Worm (Caenorhabditis elegans) whole organism, mixed stage, embryonic: ENCODE results near the gene ipla-6.
"Not testable (repeated sequence)": the region's sequence is repeated elsewhere in the genome, so short reads cannot be mapped to it uniquely, and the experiment has no call there.

Experiments used
- M03D4.4 ChIP-seq: sonication (generic microtip); optimal IDR thresholded peaks from 2 replicates; lab custom pipeline; 2017; ENCODE audit warnings: mild to moderate bottlenecking, missing genetic modification characterization, missing compliant biosample characterization
- bed-3 ChIP-seq: fragments of 200-800 bp; sonication (Bioruptor generic); optimal IDR thresholded peaks from 3 replicates; lab custom pipeline; 2018; ENCODE audit warnings: mild to moderate bottlenecking, missing genetic modification characterization, moderate library complexity, missing compliant biosample characterization
- blmp-1 ChIP-seq: fragments of 150-350 bp; optimal IDR thresholded peaks from 2 replicates; lab custom pipeline; 2014; ENCODE audit warnings: missing biosample characterization, missing genetic modification characterization
- ceh-39 ChIP-seq: fragments of 150-350 bp; optimal IDR thresholded peaks from 2 replicates; lab custom pipeline; 2014; ENCODE audit warnings: missing biosample characterization, missing genetic modification characterization
- ceh-43 ChIP-seq: fragments of 200-800 bp; sonication (Bioruptor generic); optimal IDR thresholded peaks from 2 replicates; lab custom pipeline; 2018; ENCODE audit warnings: mild to moderate bottlenecking, missing genetic modification characterization, moderate library complexity, missing compliant biosample characterization
- ceh-83 ChIP-seq: fragments of 200-800 bp; sonication (Bioruptor generic); optimal IDR thresholded peaks from 2 replicates; lab custom pipeline; 2018; ENCODE audit warnings: mild to moderate bottlenecking, missing genetic modification characterization, missing compliant biosample characterization
- ces-1 ChIP-seq: fragments of 150-350 bp; optimal IDR thresholded peaks from 2 replicates; lab custom pipeline; 2014; ENCODE audit warnings: missing biosample characterization, missing genetic modification reagents, missing genetic modification characterization
- drap-1 ChIP-seq: fragments of 200-800 bp; sonication (Bioruptor generic); optimal IDR thresholded peaks from 3 replicates; lab custom pipeline; 2018; ENCODE audit warnings: mild to moderate bottlenecking, missing genetic modification characterization, missing compliant biosample characterization
- elt-1 ChIP-seq: sonication (generic microtip); optimal IDR thresholded peaks from 2 replicates; lab custom pipeline; 2017; ENCODE audit warnings: missing genetic modification characterization, mild to moderate bottlenecking, missing compliant biosample characterization, antibody characterized with exemption, moderate library complexity, borderline replicate concordance; ENCODE audit not compliant: insufficient read depth
- elt-3 ChIP-seq: fragments of 150-350 bp; optimal IDR thresholded peaks from 2 replicates; lab custom pipeline; 2014; ENCODE audit warnings: missing biosample characterization, missing genetic modification characterization
- flh-1 ChIP-seq: fragments of 200-800 bp; sonication (Bioruptor generic); optimal IDR thresholded peaks from 2 replicates; lab custom pipeline; 2018; ENCODE audit warnings: mild to moderate bottlenecking, missing genetic modification characterization, moderate library complexity, missing compliant biosample characterization
- ham-2 ChIP-seq: fragments of 200-800 bp; sonication (Bioruptor generic); optimal IDR thresholded peaks from 2 replicates; lab custom pipeline; 2018; ENCODE audit warnings: mild to moderate bottlenecking, missing genetic modification characterization, missing compliant biosample characterization
- hlh-1 ChIP-seq: fragments of 150-350 bp; optimal IDR thresholded peaks from 2 replicates; lab custom pipeline; 2014; ENCODE audit warnings: missing biosample characterization, missing genetic modification reagents, missing genetic modification characterization
- lin-13 ChIP-seq: fragments of 150-350 bp; optimal IDR thresholded peaks from 2 replicates; lab custom pipeline; 2014; ENCODE audit warnings: missing biosample characterization, missing genetic modification characterization
- lin-32 ChIP-seq: fragments of 200-800 bp; sonication (Bioruptor generic); optimal IDR thresholded peaks from 2 replicates; lab custom pipeline; 2018; ENCODE audit warnings: mild to moderate bottlenecking, missing genetic modification characterization, missing compliant biosample characterization
- lsy-2 ChIP-seq: fragments of 150-350 bp; optimal IDR thresholded peaks from 2 replicates; lab custom pipeline; 2014; ENCODE audit warnings: missing biosample characterization, missing genetic modification characterization
- mab-5 ChIP-seq: fragments of 150-350 bp; optimal IDR thresholded peaks from 2 replicates; lab custom pipeline; 2014; ENCODE audit warnings: missing biosample characterization, missing genetic modification characterization
- mep-1 ChIP-seq: fragments of 150-350 bp; optimal IDR thresholded peaks from 2 replicates; lab custom pipeline; 2017; ENCODE audit warnings: missing biosample characterization, missing genetic modification reagents, missing genetic modification characterization, inconsistent platforms
- mls-2 ChIP-seq: sonication (generic microtip); optimal IDR thresholded peaks from 2 replicates; lab custom pipeline; 2016; ENCODE audit warnings: mild to moderate bottlenecking, missing genetic modification characterization, moderate library complexity, missing compliant biosample characterization
- nhr-2 ChIP-seq: fragments of 150-350 bp; optimal IDR thresholded peaks from 2 replicates; lab custom pipeline; 2014; ENCODE audit warnings: missing biosample characterization, missing genetic modification characterization
- nhr-237 ChIP-seq: fragments of 150-350 bp; optimal IDR thresholded peaks from 2 replicates; lab custom pipeline; 2014; ENCODE audit warnings: missing biosample characterization, missing genetic modification characterization
- nhr-28 ChIP-seq: fragments of 150-350 bp; optimal IDR thresholded peaks from 2 replicates; lab custom pipeline; 2014; ENCODE audit warnings: missing biosample characterization, missing genetic modification characterization
- nhr-76 ChIP-seq: sonication (generic microtip); optimal IDR thresholded peaks from 2 replicates; lab custom pipeline; 2017; ENCODE audit warnings: missing biosample characterization, missing genetic modification characterization
- pha-4 ChIP-seq: fragments of 150-350 bp; optimal IDR thresholded peaks from 2 replicates; lab custom pipeline; 2018; ENCODE audit warnings: missing biosample characterization, missing genetic modification reagents, missing genetic modification characterization
- sem-2 ChIP-seq: fragments of 200-800 bp; sonication (Bioruptor generic); optimal IDR thresholded peaks from 2 replicates; lab custom pipeline; 2018; ENCODE audit warnings: mild to moderate bottlenecking, missing genetic modification characterization, missing compliant biosample characterization
- snpc-4 ChIP-seq: fragments of 150-350 bp; optimal IDR thresholded peaks from 2 replicates; lab custom pipeline; 2014; ENCODE audit warnings: missing biosample characterization, missing genetic modification characterization
- sptf-1 ChIP-seq: sonication (generic microtip); optimal IDR thresholded peaks from 2 replicates; lab custom pipeline; 2017; ENCODE audit warnings: mild to moderate bottlenecking, missing genetic modification characterization, moderate library complexity, missing compliant biosample characterization
- tbx-8 ChIP-seq: fragments of 200-800 bp; sonication (Bioruptor generic); optimal IDR thresholded peaks from 2 replicates; lab custom pipeline; 2018; ENCODE audit warnings: mild to moderate bottlenecking, missing genetic modification characterization, moderate library complexity, missing compliant biosample characterization
- unc-39 ChIP-seq: fragments of 150-350 bp; optimal IDR thresholded peaks from 2 replicates; lab custom pipeline; 2014; ENCODE audit warnings: missing biosample characterization, missing genetic modification characterization
- unc-62 ChIP-seq: fragments of 150-350 bp; optimal IDR thresholded peaks from 2 replicates; lab custom pipeline; 2014; ENCODE audit warnings: missing biosample characterization, missing genetic modification reagents, missing genetic modification characterization
- zip-8 ChIP-seq: fragments of 150-350 bp; optimal IDR thresholded peaks from 2 replicates; lab custom pipeline; 2014; ENCODE audit warnings: missing biosample characterization, missing genetic modification characterization
- ztf-11 ChIP-seq: fragments of 150-350 bp; optimal IDR thresholded peaks from 2 replicates; lab custom pipeline; 2014; ENCODE audit warnings: missing biosample characterization, missing genetic modification characterization

ipla-6 gene

ce11 chrIV:6342431-6342830 is 5.0 kb downstream of the ipla-6 start, which contains the start of gene Y73B6BL.288:
Y73B6BL.288 (minus strand) TSS chrIV:6342531.
- no peak for TF ChIP-seq ham-2 (GFP tag; lab: Kevin White, UChicago)

- TF ChIP-seq lin-32 (GFP tag; lab: Kevin White, UChicago) (no peak), unc-62 (no peak), hlh-1 (no peak), snpc-4 (tag; lab: Kevin White, UChicago) (no peak), blmp-1 (tag; lab: Kevin White, UChicago) (no peak), lsy-2 (tag; lab: Kevin White, UChicago) (no peak), nhr-2 (no peak), mls-2 (tag; lab: Kevin White, UChicago) (no peak), elt-3 (tag; lab: Kevin White, UChicago) (no peak)
These were observed 5.4 kb downstream of the ipla-6 start, which contains the start of gene Y73B6BL.14 for ce11 chrIV:6342876-6343275. Y73B6BL.14 (minus strand) TSS chrIV:6342976.

ce11 chrIV:6347213-6347612 is 9.8 kb downstream of the ipla-6 start, which contains the start of gene Y73B6BL.289:
Y73B6BL.289 (plus strand) TSS chrIV:6347513.
- not testable (repeated sequence) for TF ChIP-seq sptf-1; ceh-39; nhr-237 (tag; lab: Kevin White, UChicago)

- TF ChIP-seq bed-3 (GFP tag; lab: Kevin White, UChicago) (no peak), elt-3 (tag; lab: Kevin White, UChicago) (no peak), mls-2 (tag; lab: Kevin White, UChicago) (no peak), sptf-1 (no peak), ces-1 (peak; percentile 12), pha-4 (tag; lab: Kevin White, UChicago) (no peak), ceh-39 (no peak), lsy-2 (tag; lab: Kevin White, UChicago) (no peak)
These were observed 24.2 kb downstream of the ipla-6 start, which contains the start of gene Y73B6BL.47 for ce11 chrIV:6361668-6362067. Y73B6BL.47 (plus strand) TSS chrIV:6361968.

- no peak for TF ChIP-seq unc-62
- TF ChIP-seq ces-1, result peak; percentile 89
- TF ChIP-seq, all 35 proteins: peak for 1
These were observed 26.2 kb downstream of the ipla-6 start for ce11 chrIV:6363604-6364003.

ce11 chrIV:6365045-6365444 is 27.6 kb downstream of the ipla-6 start, which contains the start of gene Y73B6BL.270:
Y73B6BL.270 (plus strand) TSS chrIV:6365345.
- no peak for TF ChIP-seq ztf-11
- TF ChIP-seq ceh-39, result no peak
- no peak for TF ChIP-seq mls-2 (tag; lab: Kevin White, UChicago)

ce11 chrIV:6366032-6366431 is 28.6 kb downstream of the ipla-6 start:
- TF ChIP-seq ztf-11 (no peak), ces-1 (peak; percentile 92)
- TF ChIP-seq, all 35 proteins: peak for 1

- no peak for TF ChIP-seq elt-1
- no peak for TF ChIP-seq sem-2 (GFP tag; lab: Kevin White, UChicago)
- no peak for TF ChIP-seq mls-2 (tag; lab: Kevin White, UChicago)
- TF ChIP-seq nhr-237 (tag; lab: Kevin White, UChicago), result no peak
- TF ChIP-seq elt-3 (tag; lab: Kevin White, UChicago), result no peak
- no peak for TF ChIP-seq nhr-28 (tag; lab: Kevin White, UChicago)
- TF ChIP-seq drap-1 (GFP tag; lab: Kevin White, UChicago), result no peak
- TF ChIP-seq zip-8, result no peak
- no peak for TF ChIP-seq ztf-11
- TF ChIP-seq ham-2 (GFP tag; lab: Kevin White, UChicago), result no peak
- no peak for TF ChIP-seq mep-1 (tag; lab: Kevin White, UChicago)
- TF ChIP-seq unc-62, result no peak
These were observed 32.0 kb downstream of the ipla-6 start for ce11 chrIV:6369489-6369888.

- TF ChIP-seq ceh-83 (GFP tag; lab: Kevin White, UChicago) (no peak), mab-5 (tag; lab: Kevin White, UChicago) (no peak), lin-13 (tag; lab: Kevin White, UChicago) (no peak), nhr-76 (tag; lab: Kevin White, UChicago) (no peak), ces-1 (no peak), zip-8 (no peak), mep-1 (tag; lab: Kevin White, UChicago) (no peak), snpc-4 (tag; lab: Kevin White, UChicago) (no peak), nhr-2 (no peak), flh-1 (no peak), elt-1 (no peak), mls-2 (tag; lab: Kevin White, UChicago) (no peak), M03D4.4 (tag; lab: Kevin White, UChicago) (no peak), unc-39 (tag; lab: Kevin White, UChicago) (no peak), nhr-237 (tag; lab: Kevin White, UChicago) (no peak), ceh-43 (GFP tag; lab: Kevin White, UChicago) (no peak), unc-62 (no peak), tbx-8 (GFP tag; lab: Kevin White, UChicago) (no peak), ham-2 (GFP tag; lab: Kevin White, UChicago) (no peak)
These were observed 34.8 kb downstream of the ipla-6 start for ce11 chrIV:6372267-6372666.
